Worm (Caenorhabditis elegans) whole organism, midembryonic: ENCODE measurements around the gene idpp-12.

Source experiments
- flt-1 ChIP-seq: fragments of 200-800 bp; sonication (Bioruptor generic); IDR thresholded peaks from 2 replicates; pipeline ENCODE4 v1.3.6; 2022; ENCODE audit warnings: missing genetic modification characterization, missing compliant biosample characterization
- tab-1 ChIP-seq: fragments of 200-800 bp; sonication (Bioruptor generic); IDR thresholded peaks from 2 replicates; pipeline ENCODE4 v1.3.6; 2022; ENCODE audit warnings: missing genetic modification characterization, missing compliant biosample characterization
- ztf-23 ChIP-seq: fragments of 200-800 bp; sonication (Bioruptor generic); IDR thresholded peaks from 2 replicates; pipeline ENCODE4 v1.3.6; 2022; ENCODE audit warnings: missing genetic modification reagents, missing genetic modification characterization, missing compliant biosample characterization

ce11 chrIV:3296578-3297549 is 6.9 kb upstream of the idpp-12 start:
- no peak for TF ChIP-seq flt-1 (GFP tag; lab: Robert Waterston, UW)
- TF ChIP-seq tab-1 (GFP tag; lab: Robert Waterston, UW), result no peak
- TF ChIP-seq ztf-23 (GFP tag; lab: Robert Waterston, UW), result no peak
